Worm (Caenorhabditis elegans) whole organism, L2 larva: ENCODE measurements around the gene rpac-19.

Source experiments
- C34F6.9 ChIP-seq: fragments of 150-350 bp; optimal IDR thresholded peaks from 2 replicates; lab custom pipeline; 2014; ENCODE audit warnings: missing biosample characterization, missing genetic modification characterization
- F13H6.1 ChIP-seq: sonication (generic microtip); optimal IDR thresholded peaks from 2 replicates; lab custom pipeline; 2016; ENCODE audit warnings: missing genetic modification characterization, missing compliant biosample characterization
- R02D3.7 ChIP-seq: fragments of 150-350 bp; optimal IDR thresholded peaks from 2 replicates; lab custom pipeline; 2014; ENCODE audit warnings: missing biosample characterization, missing genetic modification characterization
- Y55F3AM.14 ChIP-seq: fragments of 200-800 bp; sonication (Bioruptor generic); optimal IDR thresholded peaks from 2 replicates; lab custom pipeline; 2018; ENCODE audit warnings: mild to moderate bottlenecking, missing genetic modification characterization, missing compliant biosample characterization
- ZK546.5 ChIP-seq: sonication (generic microtip); optimal IDR thresholded peaks from 2 replicates; lab custom pipeline; 2017; ENCODE audit warnings: missing biosample characterization, missing genetic modification characterization
- alr-1 ChIP-seq: fragments of 150-350 bp; optimal IDR thresholded peaks from 2 replicates; lab custom pipeline; 2014; ENCODE audit warnings: missing biosample characterization, missing genetic modification characterization
- aly-2 ChIP-seq: fragments of 150-350 bp; optimal IDR thresholded peaks from 2 replicates; lab custom pipeline; 2014; ENCODE audit warnings: missing biosample characterization, missing genetic modification characterization
- ama-1 ChIP-seq: fragments of 150-350 bp; optimal IDR thresholded peaks from 2 replicates; lab custom pipeline; 2018; ENCODE audit warnings: inconsistent platforms
- blmp-1 ChIP-seq: sonication (generic microtip); optimal IDR thresholded peaks from 2 replicates; lab custom pipeline; 2017; ENCODE audit warnings: missing genetic modification characterization, mild to moderate bottlenecking, missing compliant biosample characterization, antibody characterized with exemption, moderate library complexity; ENCODE audit not compliant: insufficient read depth
- ceh-16 ChIP-seq: fragments of 150-350 bp; optimal IDR thresholded peaks from 2 replicates; lab custom pipeline; 2014; ENCODE audit warnings: missing biosample characterization, missing genetic modification characterization
- ceh-82 ChIP-seq: fragments of 150-350 bp; optimal IDR thresholded peaks from 2 replicates; lab custom pipeline; 2014; ENCODE audit warnings: missing biosample characterization, missing genetic modification characterization
- crh-2 ChIP-seq: sonication (generic microtip); optimal IDR thresholded peaks from 2 replicates; lab custom pipeline; 2017; ENCODE audit warnings: missing biosample characterization, missing genetic modification characterization
- dmd-4 ChIP-seq: sonication (generic microtip); optimal IDR thresholded peaks from 2 replicates; lab custom pipeline; 2017; ENCODE audit warnings: missing biosample characterization, missing genetic modification characterization
- egl-27 ChIP-seq: sonication (generic microtip); optimal IDR thresholded peaks from 3 replicates; lab custom pipeline; 2017; ENCODE audit warnings: missing biosample characterization, missing genetic modification reagents, missing genetic modification characterization
- elt-1 ChIP-seq: fragments of 150-350 bp; optimal IDR thresholded peaks from 2 replicates; lab custom pipeline; 2014; ENCODE audit warnings: missing biosample characterization, missing genetic modification characterization
- elt-3 ChIP-seq: sonication (generic microtip); optimal IDR thresholded peaks from 2 replicates; lab custom pipeline; 2017; ENCODE audit warnings: missing biosample characterization, missing genetic modification characterization
- fos-1 ChIP-seq: fragments of 150-350 bp; optimal IDR thresholded peaks from 2 replicates; lab custom pipeline; 2014; ENCODE audit warnings: missing biosample characterization, missing genetic modification characterization
- gmeb-1 ChIP-seq: fragments of 150-350 bp; optimal IDR thresholded peaks from 2 replicates; lab custom pipeline; 2014; ENCODE audit warnings: missing biosample characterization, missing genetic modification characterization
- lin-11 ChIP-seq: fragments of 150-350 bp; sonication (generic microtip); optimal IDR thresholded peaks from 2 replicates; lab custom pipeline; 2014; ENCODE audit warnings: missing biosample characterization, missing genetic modification characterization, inconsistent platforms, mixed read lengths
- lin-13 ChIP-seq: fragments of 150-350 bp; optimal IDR thresholded peaks from 2 replicates; lab custom pipeline; 2014; ENCODE audit warnings: missing biosample characterization, missing genetic modification reagents, missing genetic modification characterization
- lsy-2 ChIP-seq, 2 experiments: fragments of 150-350 bp in 1 of 2; sonication (generic microtip) in 1 of 2; optimal IDR thresholded peaks; 2 replicates each; lab custom pipeline; 2014 to 2017; ENCODE audit warnings: missing biosample characterization in 2 of 2, missing genetic modification characterization in 2 of 2
- mab-5 ChIP-seq: fragments of 150-350 bp; optimal IDR thresholded peaks from 2 replicates; lab custom pipeline; 2014; ENCODE audit warnings: missing biosample characterization, missing genetic modification characterization
- mbf-1 ChIP-seq: sonication (generic microtip); optimal IDR thresholded peaks from 2 replicates; lab custom pipeline; 2017; ENCODE audit warnings: missing biosample characterization, missing genetic modification characterization
- mdl-1 ChIP-seq, 2 experiments: fragments of 150-350 bp in 1 of 2; sonication (generic microtip) in 1 of 2; optimal IDR thresholded peaks; 2 replicates each; lab custom pipeline; 2017; ENCODE audit warnings: missing biosample characterization in 2 of 2, missing genetic modification characterization in 2 of 2
- nhr-10 ChIP-seq: sonication (generic microtip); optimal IDR thresholded peaks from 2 replicates; lab custom pipeline; 2017; ENCODE audit warnings: missing biosample characterization, missing genetic modification characterization
- nhr-11 ChIP-seq: fragments of 150-350 bp; optimal IDR thresholded peaks from 2 replicates; lab custom pipeline; 2014; ENCODE audit warnings: missing biosample characterization, missing genetic modification characterization
- nhr-12 ChIP-seq: fragments of 150-350 bp; optimal IDR thresholded peaks from 2 replicates; lab custom pipeline; 2014; ENCODE audit warnings: missing biosample characterization, missing genetic modification characterization
- nhr-21 ChIP-seq: fragments of 150-350 bp; optimal IDR thresholded peaks from 2 replicates; lab custom pipeline; 2014; ENCODE audit warnings: missing biosample characterization, missing genetic modification characterization
- nhr-23 ChIP-seq: fragments of 150-350 bp; optimal IDR thresholded peaks from 2 replicates; lab custom pipeline; 2014; ENCODE audit warnings: missing biosample characterization, missing genetic modification reagents, missing genetic modification characterization
- nhr-237 ChIP-seq: fragments of 150-350 bp; optimal IDR thresholded peaks from 2 replicates; lab custom pipeline; 2014; ENCODE audit warnings: missing biosample characterization, missing genetic modification characterization
- nhr-25 ChIP-seq: fragments of 150-350 bp; sonication (generic microtip); optimal IDR thresholded peaks from 3 replicates; lab custom pipeline; 2014; ENCODE audit warnings: missing biosample characterization, missing genetic modification characterization
- nhr-6 ChIP-seq: fragments of 150-350 bp; optimal IDR thresholded peaks from 2 replicates; lab custom pipeline; 2014; ENCODE audit warnings: missing biosample characterization, missing genetic modification characterization
- peb-1 ChIP-seq: fragments of 150-350 bp; optimal IDR thresholded peaks from 2 replicates; lab custom pipeline; 2014; ENCODE audit warnings: missing biosample characterization, missing genetic modification characterization
- sem-4 ChIP-seq: fragments of 150-350 bp; optimal IDR thresholded peaks from 2 replicates; lab custom pipeline; 2014; ENCODE audit warnings: missing biosample characterization, missing genetic modification reagents, missing genetic modification characterization
- skn-1 ChIP-seq: sonication (generic microtip); optimal IDR thresholded peaks from 2 replicates; lab custom pipeline; 2017; ENCODE audit warnings: missing biosample characterization, missing genetic modification characterization
- sma-3 ChIP-seq: sonication (generic microtip); optimal IDR thresholded peaks from 2 replicates; lab custom pipeline; 2016; ENCODE audit warnings: missing genetic modification reagents, missing genetic modification characterization, missing compliant biosample characterization
- sma-9 ChIP-seq, 2 experiments: fragments of 150-350 bp in 1 of 2; sonication (generic microtip) in 1 of 2; optimal IDR thresholded peaks; 2 replicates each; lab custom pipeline; 2014 to 2016; ENCODE audit warnings: missing genetic modification characterization in 2 of 2, mild to moderate bottlenecking in 1 of 2, missing biosample characterization in 1 of 2, missing compliant biosample characterization in 1 of 2, missing genetic modification reagents in 1 of 2, moderate library complexity in 1 of 2
- snpc-4 ChIP-seq: fragments of 150-350 bp; optimal IDR thresholded peaks from 2 replicates; lab custom pipeline; 2014; ENCODE audit warnings: missing biosample characterization, missing genetic modification characterization
- unc-39 ChIP-seq: fragments of 150-350 bp; optimal IDR thresholded peaks from 2 replicates; lab custom pipeline; 2014; ENCODE audit warnings: missing biosample characterization, missing genetic modification characterization
- unc-55 ChIP-seq: fragments of 150-350 bp; sonication (generic microtip); optimal IDR thresholded peaks from 3 replicates; lab custom pipeline; 2014; ENCODE audit warnings: missing biosample characterization, missing genetic modification reagents, missing genetic modification characterization
- unc-62 ChIP-seq: fragments of 150-350 bp; optimal IDR thresholded peaks from 2 replicates; lab custom pipeline; 2014; ENCODE audit warnings: missing biosample characterization, missing genetic modification reagents, missing genetic modification characterization
- zag-1 ChIP-seq: fragments of 150-350 bp; optimal IDR thresholded peaks from 2 replicates; lab custom pipeline; 2014; ENCODE audit warnings: missing biosample characterization, missing genetic modification characterization
- ztf-1 ChIP-seq: fragments of 200-800 bp; sonication (Bioruptor generic); conservative IDR thresholded peaks from 2 replicates; pipeline ENCODE4 v1.3.6; 2022; ENCODE audit warnings: missing genetic modification characterization, missing compliant biosample characterization
- ztf-11 ChIP-seq: sonication (generic microtip); optimal IDR thresholded peaks from 2 replicates; lab custom pipeline; 2017; ENCODE audit warnings: missing biosample characterization, missing genetic modification characterization
- ztf-4 ChIP-seq: fragments of 150-350 bp; optimal IDR thresholded peaks from 2 replicates; lab custom pipeline; 2014; ENCODE audit warnings: missing biosample characterization, missing genetic modification characterization

rpac-19 gene

ce11 chrIII:9664484-9665221 lies 35.0 kb upstream of the rpac-19 start:
- peak; percentile 4 for TF ChIP-seq C34F6.9 (tag; lab: Kevin White, UChicago)
- no peak for TF ChIP-seq R02D3.7 (tag; lab: Kevin White, UChicago)
- TF ChIP-seq gmeb-1 (tag; lab: Kevin White, UChicago), result no peak
- no peak for TF ChIP-seq skn-1 (tag; lab: Kevin White, UChicago)
- TF ChIP-seq zag-1 (tag; lab: Kevin White, UChicago), result peak; percentile 26
- TF ChIP-seq F13H6.1 (tag; lab: Kevin White, UChicago), result peak; percentile 55
- no peak for TF ChIP-seq lin-13
- TF ChIP-seq crh-2 (tag; lab: Kevin White, UChicago), result no peak
- no peak for TF ChIP-seq sma-3 (GFP tag; lab: Kevin White, UChicago)
- no peak for TF ChIP-seq snpc-4
- no peak for TF ChIP-seq unc-62 (GFP tag; lab: Kevin White, UChicago)
- no peak for TF ChIP-seq ZK546.5 (tag; lab: Kevin White, UChicago)
- TF ChIP-seq nhr-12, result no peak
- no peak for TF ChIP-seq nhr-21 (tag; lab: Kevin White, UChicago)
- TF ChIP-seq unc-55 (GFP tag; lab: Kevin White, UChicago), result no peak
- TF ChIP-seq Y55F3AM.14 (GFP tag; lab: Kevin White, UChicago), result no peak
- no peak for TF ChIP-seq mdl-1 (tag; optimal IDR thresholded peaks at IDR 0.05; lab: Kevin White, UChicago)
- no peak for TF ChIP-seq nhr-23 (tag; lab: Kevin White, UChicago)
- no peak for TF ChIP-seq ceh-16
- TF ChIP-seq peb-1 (tag; lab: Kevin White, UChicago), result no peak
- TF ChIP-seq ceh-82 (tag; lab: Kevin White, UChicago), result no peak
- TF ChIP-seq nhr-11, result no peak
- TF ChIP-seq ztf-1 (GFP tag; lab: Robert Waterston, UW), result no peak
- TF ChIP-seq nhr-6 (tag; lab: Kevin White, UChicago), result no peak
- TF ChIP-seq elt-3 (tag; lab: Kevin White, UChicago), result no peak
- no peak for TF ChIP-seq fos-1
- TF ChIP-seq elt-1 (tag; lab: Kevin White, UChicago), result no peak
- TF ChIP-seq mbf-1 (tag; lab: Kevin White, UChicago), result no peak
- no peak for TF ChIP-seq blmp-1 (tag; lab: Kevin White, UChicago)
- no peak for TF ChIP-seq mab-5
- no peak for TF ChIP-seq lin-11 (tag; lab: Kevin White, UChicago)
- TF ChIP-seq nhr-25 (tag; lab: Kevin White, UChicago), result no peak
- TF ChIP-seq nhr-237 (tag; lab: Kevin White, UChicago), result no peak
- TF ChIP-seq nhr-10 (tag; lab: Kevin White, UChicago), result no peak
- TF ChIP-seq unc-39, result no peak
- TF ChIP-seq egl-27 (tag; lab: Kevin White, UChicago), result peak; percentile 1
- peak; percentile 80 for TF ChIP-seq sma-9 (GFP tag; optimal IDR thresholded peaks at IDR 0.05; lab: Kevin White, UChicago)
- TF ChIP-seq sma-9 (tag; optimal IDR thresholded peaks at IDR 0.05; lab: Kevin White, UChicago), result no peak
- TF ChIP-seq ztf-11 (tag; lab: Kevin White, UChicago), result no peak
- TF ChIP-seq ztf-4 (tag; lab: Kevin White, UChicago), result no peak
- TF ChIP-seq dmd-4 (tag; lab: Kevin White, UChicago), result no peak
- TF ChIP-seq ama-1 (lab: Kevin White, UChicago), result no peak
- TF ChIP-seq aly-2, result no peak
- TF ChIP-seq alr-1 (tag; lab: Kevin White, UChicago), result no peak
- TF ChIP-seq sem-4, result peak; percentile 71
- peak in 1 of 2 experiments; percentile 40 for TF ChIP-seq lsy-2 (tag; optimal IDR thresholded peaks at IDR 0.05; lab: Kevin White, UChicago)
- TF ChIP-seq, all 48 proteins: peak for 7
